Worm (Caenorhabditis elegans): ENCODE data around the gene lin-12.

lin-12 gene

DNA sequence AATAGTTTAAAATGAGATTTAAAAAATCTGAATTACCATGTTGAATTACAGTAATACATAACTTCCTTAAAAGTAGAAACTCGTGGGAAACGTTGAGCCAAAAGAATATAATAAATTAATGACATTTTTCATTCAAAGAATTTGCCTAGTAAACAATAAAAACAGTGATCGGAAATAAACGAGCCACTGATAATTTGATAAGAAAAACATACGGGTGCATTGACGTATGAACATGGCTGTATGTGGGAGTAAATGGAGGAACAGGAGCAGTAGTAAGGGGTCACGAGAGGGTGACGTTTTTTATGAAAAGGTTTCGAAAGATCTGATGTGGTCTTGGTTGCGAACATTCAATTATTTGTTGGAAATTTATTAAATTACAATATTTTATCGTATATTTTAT lies 40.5 kb downstream of the lin-12 start:
- TF ChIP-seq elt-2 (tag; optimal IDR thresholded peaks at IDR 0.05) = peak; percentile 60
- no peak for TF ChIP-seq ZK546.5 (tag; optimal IDR thresholded peaks at IDR 0.05)
- no peak for TF ChIP-seq nhr-237 (tag; optimal IDR thresholded peaks at IDR 0.05)
- no peak for TF ChIP-seq egl-5 (tag; optimal IDR thresholded peaks at IDR 0.05)
- TF ChIP-seq unc-62 (GFP tag; optimal IDR thresholded peaks at IDR 0.05) = no peak
- peak; percentile 11 for TF ChIP-seq pqm-1 (tag; optimal IDR thresholded peaks at IDR 0.05)

DNA sequence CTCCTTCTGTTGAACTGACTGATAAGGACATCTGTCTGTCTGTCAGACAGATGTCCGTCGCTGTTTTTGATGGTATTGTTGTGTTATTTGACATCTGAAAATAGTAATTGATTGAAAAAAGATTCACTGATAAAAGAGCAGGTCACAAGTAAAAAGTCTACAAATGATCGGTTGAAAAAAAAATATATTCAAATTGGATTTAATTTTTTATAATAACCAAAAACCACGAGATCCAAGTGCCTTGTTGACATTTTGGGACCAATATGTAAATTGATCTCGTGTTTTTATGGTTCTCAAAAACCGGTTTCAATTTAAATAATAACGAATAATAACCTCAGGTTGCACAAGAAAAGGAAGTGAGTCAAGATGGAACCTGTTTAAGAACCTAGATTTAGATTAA lies 44.3 kb downstream of the lin-12 start, which contains the start of gene F59B2.13:
TSS of gene F59B2.13 (minus strand) at position 101 of the 400 bp plus-strand sequence.
- no peak for TF ChIP-seq nhr-28 (tag; optimal IDR thresholded peaks at IDR 0.05)
- TF ChIP-seq nhr-76 (tag; optimal IDR thresholded peaks at IDR 0.05) = no peak
- no peak for TF ChIP-seq fos-1 (tag; optimal IDR thresholded peaks at IDR 0.05)
- no peak for TF ChIP-seq ama-1 (optimal IDR thresholded peaks at IDR 0.05)
- no peak for TF ChIP-seq R02D3.7 (tag; optimal IDR thresholded peaks at IDR 0.05)
- no peak for TF ChIP-seq sea-2 (GFP tag; optimal IDR thresholded peaks at IDR 0.05)
- no peak for TF ChIP-seq nhr-43 (tag; optimal IDR thresholded peaks at IDR 0.05; ENCODE audit: poor library complexity, severe bottlenecking)
- TF ChIP-seq egl-5 (tag; optimal IDR thresholded peaks at IDR 0.05) = no peak

DNA sequence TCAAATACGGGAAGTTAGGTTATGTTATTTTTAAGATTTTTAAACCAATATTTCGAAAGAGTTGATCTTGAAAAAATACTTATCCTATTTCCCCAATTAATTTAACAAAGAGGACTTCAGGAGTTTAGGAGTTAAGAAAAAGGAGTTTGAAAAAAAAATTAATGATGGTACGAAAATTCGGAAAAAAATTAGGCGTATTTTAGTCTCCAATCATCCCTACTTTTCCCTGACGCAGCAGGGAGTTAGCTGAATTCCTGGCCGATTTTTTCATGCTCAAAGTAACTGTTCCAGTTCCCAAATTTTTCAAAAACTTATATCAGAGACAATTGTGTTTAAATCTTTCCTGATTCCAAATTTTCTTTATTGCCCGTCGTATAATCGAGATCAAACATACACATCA lies 47.7 kb downstream of the lin-12 start:
- TF ChIP-seq fos-1 (tag; optimal IDR thresholded peaks at IDR 0.05) = no peak
- TF ChIP-seq ceh-9 (tag; optimal IDR thresholded peaks at IDR 0.05) = no peak
- no peak for TF ChIP-seq nfya-1 (tag; optimal IDR thresholded peaks at IDR 0.05; ENCODE audit: insufficient read depth)
- TF ChIP-seq nhr-76 (tag; optimal IDR thresholded peaks at IDR 0.05) = no peak
- TF ChIP-seq daf-12 (tag; optimal IDR thresholded peaks at IDR 0.05) = no peak
- TF ChIP-seq sea-2 (GFP tag; optimal IDR thresholded peaks at IDR 0.05) = no peak
- no peak for TF ChIP-seq ceh-28 (tag; optimal IDR thresholded peaks at IDR 0.05)
- TF ChIP-seq nhr-43 (tag; optimal IDR thresholded peaks at IDR 0.05; ENCODE audit: poor library complexity, severe bottlenecking) = no peak
- no peak for TF ChIP-seq lin-39 (tag; optimal IDR thresholded peaks at IDR 0.05)
- no peak for TF ChIP-seq pqm-1 (tag; optimal IDR thresholded peaks at IDR 0.05)
- no peak for TF ChIP-seq ztf-11 (tag; optimal IDR thresholded peaks at IDR 0.05)
- TF ChIP-seq zag-1 (tag; optimal IDR thresholded peaks at IDR 0.05) = no peak
- no peak for TF ChIP-seq hmg-11 (tag; optimal IDR thresholded peaks at IDR 0.05)
- no peak for TF ChIP-seq pha-4 (tag; optimal IDR thresholded peaks at IDR 0.05)
- TF ChIP-seq tbx-2 (tag; optimal IDR thresholded peaks at IDR 0.05) = no peak
- TF ChIP-seq eor-1 (tag; optimal IDR thresholded peaks at IDR 0.05) = no peak
- TF ChIP-seq elt-2 (tag; optimal IDR thresholded peaks at IDR 0.05) = no peak

DNA sequence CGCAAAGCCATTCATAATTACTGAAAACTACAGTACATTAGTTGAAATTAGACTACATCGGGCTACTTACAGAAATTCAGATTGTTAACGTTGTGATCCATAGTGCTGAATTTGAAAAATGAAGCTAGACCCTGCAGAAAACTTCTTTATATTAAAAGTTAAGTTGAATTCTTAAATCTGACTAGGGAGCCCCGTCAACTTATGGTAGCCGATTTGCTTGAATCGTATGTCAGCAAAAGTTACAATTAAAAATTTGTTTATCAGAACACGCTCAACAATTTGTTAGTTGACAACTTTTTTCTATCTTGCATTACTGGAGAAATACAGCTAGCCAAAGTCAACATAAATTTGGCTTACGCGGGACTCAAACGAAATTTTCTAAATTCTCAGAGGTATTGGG lies 48.7 kb downstream of the lin-12 start, which contains the start of gene F59B2.14:
TSS of gene F59B2.14 (minus strand) at position 101 of the 400 bp plus-strand sequence.
- TF ChIP-seq egl-27 (tag; optimal IDR thresholded peaks at IDR 0.05) = no peak
- no peak for TF ChIP-seq nhr-77 (tag; optimal IDR thresholded peaks at IDR 0.05)
- TF ChIP-seq elt-1 (tag; optimal IDR thresholded peaks at IDR 0.05) = no peak
- TF ChIP-seq nhr-67 (tag; optimal IDR thresholded peaks at IDR 0.05) = no peak
- TF ChIP-seq tbx-2 (tag; optimal IDR thresholded peaks at IDR 0.05) = no peak
- TF ChIP-seq ceh-16 (tag; optimal IDR thresholded peaks at IDR 0.05) = no peak
- TF ChIP-seq pha-4 (tag; optimal IDR thresholded peaks at IDR 0.05) = no peak
- TF ChIP-seq ceh-82 (tag; optimal IDR thresholded peaks at IDR 0.05) = no peak
- TF ChIP-seq sea-2 (GFP tag; optimal IDR thresholded peaks at IDR 0.05) = no peak
- TF ChIP-seq R02D3.7 (tag; optimal IDR thresholded peaks at IDR 0.05) = no peak
- TF ChIP-seq aly-2 (tag; optimal IDR thresholded peaks at IDR 0.05) = no peak
- TF ChIP-seq nhr-43 (tag; optimal IDR thresholded peaks at IDR 0.05; ENCODE audit: poor library complexity, severe bottlenecking) = no peak

DNA sequence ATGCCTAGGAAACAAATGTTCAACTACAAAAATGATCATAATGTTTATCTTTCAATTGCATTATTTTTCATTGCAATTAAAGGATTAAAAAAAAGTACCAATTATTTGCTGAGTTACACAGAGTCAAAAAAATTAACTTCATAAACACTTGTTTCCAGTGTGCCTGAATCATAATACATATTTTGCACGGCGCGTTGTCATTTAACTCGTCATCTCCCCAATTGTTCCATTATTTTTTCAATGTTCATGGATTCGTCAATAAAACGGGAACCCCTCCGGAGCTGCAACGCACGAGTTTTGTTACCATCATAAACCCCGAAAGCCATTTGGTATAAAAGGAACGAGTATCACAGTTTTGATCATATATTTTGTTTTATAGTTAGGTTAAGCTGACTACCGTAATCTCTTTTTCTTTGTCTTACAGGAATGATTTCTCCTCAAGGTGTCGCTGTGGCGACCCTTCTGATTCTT lies 54.1 kb downstream of the lin-12 start, which contains the start of gene F59B2.12:
TSS of gene F59B2.12 (plus strand) at position 421 of the 471 bp plus-strand sequence.
- TF ChIP-seq nhr-76 (tag; optimal IDR thresholded peaks at IDR 0.05) (no peak), nfya-1 (tag; optimal IDR thresholded peaks at IDR 0.05; ENCODE audit: insufficient read depth) (no peak), ZK546.5 (tag; optimal IDR thresholded peaks at IDR 0.05) (no peak)

DNA sequence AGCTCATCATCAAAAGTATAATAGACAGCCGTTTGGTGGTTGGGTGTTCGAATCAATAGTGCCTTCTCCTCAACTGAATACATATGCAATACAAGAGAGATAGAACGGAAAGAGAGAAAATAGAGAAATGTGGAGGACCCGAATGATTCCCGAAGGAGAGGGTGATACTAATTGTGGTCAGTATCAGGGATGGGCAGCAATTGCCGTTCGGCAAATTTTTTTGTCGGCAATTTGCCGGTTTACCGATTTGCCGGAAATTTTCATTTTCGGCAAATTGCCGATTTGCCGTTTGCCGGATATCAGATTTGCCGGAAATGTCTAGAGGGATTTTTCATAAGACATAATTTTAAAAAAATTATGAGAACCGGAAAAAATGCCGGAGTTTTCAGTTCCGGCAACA lies 59.0 kb downstream of the lin-12 start, which contains the start of gene F59B2.9:
TSS of gene F59B2.9 (minus strand) at position 101 of the 400 bp plus-strand sequence.
- TF ChIP-seq pha-4 (tag; optimal IDR thresholded peaks at IDR 0.05) = no peak
- no peak for TF ChIP-seq nhr-43 (tag; optimal IDR thresholded peaks at IDR 0.05; ENCODE audit: poor library complexity, severe bottlenecking)
- TF ChIP-seq ztf-11 (tag; optimal IDR thresholded peaks at IDR 0.05) = no peak
- no peak for TF ChIP-seq egl-5 (tag; optimal IDR thresholded peaks at IDR 0.05)
